Fruit fly (Drosophila melanogaster) whole organism: ENCODE data around the gene CG11911.

Experiments
- CG8478 ChIP-seq: fragments of >200 bp; optimal IDR thresholded peaks from 2 replicates; lab custom pipeline; 2018; ENCODE audit warnings: inconsistent platforms
- Dll ChIP-seq: fragments of >200 bp; optimal IDR thresholded peaks from 2 replicates; lab custom pipeline; 2017
- EcR ChIP-seq, 2 experiments: fragments of >200 bp; optimal IDR thresholded peaks; 2 replicates each; lab custom pipeline; 2017; ENCODE audit warnings: missing biosample characterization in 2 of 2, missing genetic modification characterization in 2 of 2, missing genetic modification reagents in 2 of 2
- pan ChIP-seq: fragments of >200 bp; optimal IDR thresholded peaks from 2 replicates; lab custom pipeline; 2017
- psq ChIP-seq: fragments of >200 bp; optimal IDR thresholded peaks from 2 replicates; lab custom pipeline; 2017
- usp ChIP-seq: fragments of >200 bp; optimal IDR thresholded peaks from 2 replicates; lab custom pipeline; 2017; ENCODE audit warnings: missing biosample characterization, missing genetic modification characterization, mixed read lengths

CG11911 gene

dm6 chr2L:300006-300405, 21.0 kb downstream of the CG11911 start:
- TF ChIP-seq psq (no peak), pan (lab: Kevin White, UChicago) (no peak), EcR (GFP tag; optimal IDR thresholded peaks at IDR 0.05; lab: Kevin White, UChicago) (no peak), usp (no peak), CG8478 (lab: Kevin White, UChicago) (no peak), Dll (lab: Kevin White, UChicago) (no peak)

- TF ChIP-seq usp (no peak), pan (lab: Kevin White, UChicago) (no peak), psq (no peak), CG8478 (lab: Kevin White, UChicago) (no peak), EcR (GFP tag; optimal IDR thresholded peaks at IDR 0.05; lab: Kevin White, UChicago) (no peak), Dll (lab: Kevin White, UChicago) (no peak)
Observed at dm6 chr2L:299038-299437, 22.0 kb downstream of the CG11911 start.

dm6 chr2L:298285-298644, 22.8 kb downstream of the CG11911 start:
- TF ChIP-seq psq, result no peak
- TF ChIP-seq pan (lab: Kevin White, UChicago), result no peak
- TF ChIP-seq CG8478 (lab: Kevin White, UChicago), result no peak
- no peak for TF ChIP-seq usp
- no peak for TF ChIP-seq EcR (GFP tag; optimal IDR thresholded peaks at IDR 0.05; lab: Kevin White, UChicago)
- TF ChIP-seq Dll (lab: Kevin White, UChicago), result no peak

DNA sequence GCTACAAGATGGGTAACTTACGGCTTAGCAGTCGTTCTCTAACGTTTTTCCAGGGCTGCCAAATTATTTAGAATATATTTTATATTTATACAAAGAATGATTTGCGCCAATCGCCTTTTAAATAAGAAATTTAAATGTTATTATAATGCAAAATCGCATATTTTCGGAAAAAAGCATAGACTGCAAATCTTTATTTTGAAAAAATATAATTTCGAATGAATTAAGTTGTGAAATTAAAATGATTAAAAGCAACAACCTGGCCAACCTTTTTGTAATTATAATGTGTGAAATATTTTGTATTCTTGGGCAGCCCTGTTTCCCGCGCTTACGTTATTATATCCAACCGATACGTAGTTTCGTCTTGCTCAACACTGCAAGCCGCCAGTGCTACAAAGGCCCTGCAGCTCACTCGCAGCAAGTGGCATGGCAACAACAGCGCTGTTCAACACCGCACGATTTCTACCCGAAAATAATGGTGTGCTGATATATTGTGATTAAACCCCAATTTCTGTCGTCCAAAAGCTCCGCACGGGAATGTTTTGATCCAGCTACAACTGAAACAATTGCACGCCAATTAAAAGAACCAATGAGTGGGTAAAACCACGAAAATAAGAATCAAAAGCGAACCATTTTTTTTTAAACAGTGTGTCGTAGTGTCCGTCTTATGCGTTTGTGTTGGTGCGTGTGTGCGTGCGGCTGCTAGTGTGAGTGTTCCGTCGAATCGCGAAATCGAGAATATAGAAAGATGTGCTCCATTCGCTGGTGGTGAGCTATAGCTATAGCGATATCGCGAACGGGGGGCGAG, 23.4 kb downstream of the CG11911 start, which contains the start of gene Pi3K21B:
Gene Pi3K21B (plus strand): TSS at position 401 of the 805 bp plus-strand sequence.
- TF ChIP-seq CG8478 (lab: Kevin White, UChicago), result no peak
- no peak for TF ChIP-seq EcR (GFP tag; optimal IDR thresholded peaks at IDR 0.05; lab: Kevin White, UChicago)
- TF ChIP-seq usp, result no peak
- TF ChIP-seq Dll (lab: Kevin White, UChicago), result no peak
- TF ChIP-seq pan (lab: Kevin White, UChicago), result no peak
- TF ChIP-seq psq, result no peak

- TF ChIP-seq EcR (GFP tag; optimal IDR thresholded peaks at IDR 0.05; lab: Kevin White, UChicago) (peak; percentile 73 to 94), Dll (lab: Kevin White, UChicago) (no peak), CG8478 (lab: Kevin White, UChicago) (no peak), usp (no peak)
Observed at dm6 chr2L:294452-295362, 26.3 kb downstream of the CG11911 start, which contains the start of the genes U2af38 and Stip1. Gene U2af38 (minus strand): TSS chr2L:294681. Gene Stip1 (plus strand): TSS chr2L:295122.

DNA sequence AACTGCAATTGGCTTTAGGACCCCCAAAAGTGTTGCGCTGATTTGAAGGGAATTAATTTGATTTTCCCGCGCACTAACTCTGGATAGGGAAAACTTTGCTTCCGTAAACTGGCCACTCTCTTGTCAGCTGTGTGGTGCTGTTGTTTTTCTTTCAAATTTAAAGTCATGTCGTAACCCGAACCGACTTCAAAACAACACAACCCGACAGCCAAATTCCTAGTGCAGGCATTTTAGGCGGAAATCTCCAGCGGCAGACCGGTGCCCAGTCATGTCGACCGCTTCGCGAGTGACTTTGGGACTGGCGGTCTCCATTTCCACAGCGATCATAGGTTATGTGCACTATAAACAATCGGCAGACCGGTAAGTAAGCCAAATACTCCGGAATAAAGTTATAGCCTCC, 28.7 kb downstream of the CG11911 start, which contains the start of gene CG11562:
Gene CG11562 (plus strand): TSS at position 119 of the 400 bp plus-strand sequence.
- TF ChIP-seq usp, result no peak
- TF ChIP-seq pan (lab: Kevin White, UChicago), result no peak
- no peak for TF ChIP-seq EcR (GFP tag; optimal IDR thresholded peaks at IDR 0.05; lab: Kevin White, UChicago)
- no peak for TF ChIP-seq Dll (lab: Kevin White, UChicago)
- no peak for TF ChIP-seq psq
- no peak for TF ChIP-seq CG8478 (lab: Kevin White, UChicago)

DNA sequence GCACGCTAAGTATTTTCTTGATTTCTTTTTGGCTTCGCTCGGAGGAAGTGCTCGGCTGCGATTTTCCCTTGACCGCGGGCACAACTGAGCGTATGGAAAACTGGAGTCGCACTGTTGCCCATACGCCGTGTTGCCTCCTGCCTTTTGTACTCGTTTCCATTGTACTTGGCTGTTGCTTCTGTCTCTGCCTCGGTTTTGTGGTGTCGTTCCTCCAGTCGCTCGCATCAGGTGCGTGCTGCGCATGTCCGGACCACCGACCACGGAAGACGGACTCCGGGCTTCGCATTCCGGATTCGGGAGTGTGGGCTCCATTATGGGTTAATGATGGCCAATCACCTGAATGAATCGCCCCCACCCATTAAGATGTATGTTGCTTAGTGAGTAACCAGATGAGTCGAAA, 29.4 kb downstream of the CG11911 start, which contains the start of gene CG3625:
Gene CG3625 (minus strand): TSS at position 139 of the 400 bp plus-strand sequence.
- TF ChIP-seq EcR (GFP tag; optimal IDR thresholded peaks at IDR 0.05; lab: Kevin White, UChicago) (no peak), Dll (lab: Kevin White, UChicago) (no peak), psq (no peak), CG8478 (lab: Kevin White, UChicago) (no peak), pan (lab: Kevin White, UChicago) (no peak), usp (no peak)

DNA sequence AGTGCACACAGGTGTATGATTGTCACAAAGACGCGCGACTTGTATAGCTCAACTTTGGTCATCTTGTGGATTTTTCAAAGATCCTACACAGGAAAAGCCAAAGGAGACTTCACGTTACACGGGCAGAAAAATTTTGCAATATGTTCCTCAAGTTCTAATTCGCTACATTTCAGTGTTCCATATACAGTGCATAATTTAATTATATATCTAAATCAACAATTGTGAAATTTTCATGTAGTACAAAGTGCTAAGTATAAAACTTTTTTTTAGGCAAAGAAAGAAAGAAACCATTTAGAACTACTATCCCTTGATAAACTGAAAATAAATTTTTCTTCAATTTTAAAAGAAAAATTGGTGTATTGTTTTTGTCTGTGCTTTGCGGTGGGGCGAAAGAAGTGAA, 30.1 kb downstream of the CG11911 start:
- TF ChIP-seq EcR (GFP tag; optimal IDR thresholded peaks at IDR 0.05; lab: Kevin White, UChicago) (no peak), psq (no peak), Dll (lab: Kevin White, UChicago) (no peak), CG8478 (lab: Kevin White, UChicago) (no peak), pan (lab: Kevin White, UChicago) (no peak), usp (no peak)

DNA sequence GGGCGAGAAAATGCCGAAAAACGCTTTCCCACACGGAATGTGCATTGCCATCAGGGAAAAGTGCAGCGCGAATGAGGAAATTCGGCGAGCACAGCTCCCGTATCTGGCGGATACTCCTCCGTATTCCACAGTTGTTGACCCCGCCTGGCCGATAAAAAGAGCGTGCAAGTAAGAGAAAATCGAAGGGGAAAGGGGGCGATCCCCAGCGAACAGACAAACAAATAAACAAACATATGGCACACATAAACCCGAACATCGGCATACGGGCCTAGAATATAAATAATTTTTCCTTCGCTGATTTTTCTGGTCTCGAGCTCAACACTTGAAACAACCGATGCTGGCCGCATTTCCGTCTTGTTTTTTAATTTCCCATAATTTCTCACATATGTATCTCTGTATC, 30.7 kb downstream of the CG11911 start:
- TF ChIP-seq CG8478 (lab: Kevin White, UChicago), result no peak
- TF ChIP-seq usp, result no peak
- TF ChIP-seq psq, result no peak
- TF ChIP-seq EcR (GFP tag; optimal IDR thresholded peaks at IDR 0.05; lab: Kevin White, UChicago), result no peak
- no peak for TF ChIP-seq Dll (lab: Kevin White, UChicago)
- TF ChIP-seq pan (lab: Kevin White, UChicago), result no peak

dm6 chr2L:289044-289443, 32.0 kb downstream of the CG11911 start, which contains the start of gene Amnionless:
Gene Amnionless (minus strand): TSS chr2L:289144.
- TF ChIP-seq usp, result no peak

- no peak for TF ChIP-seq CG8478 (lab: Kevin White, UChicago)
- TF ChIP-seq EcR (GFP tag; optimal IDR thresholded peaks at IDR 0.05; lab: Kevin White, UChicago), result peak in 1 of 2 experiments; percentile 4
Observed at dm6 chr2L:286421-286820, 34.6 kb downstream of the CG11911 start.

DNA sequence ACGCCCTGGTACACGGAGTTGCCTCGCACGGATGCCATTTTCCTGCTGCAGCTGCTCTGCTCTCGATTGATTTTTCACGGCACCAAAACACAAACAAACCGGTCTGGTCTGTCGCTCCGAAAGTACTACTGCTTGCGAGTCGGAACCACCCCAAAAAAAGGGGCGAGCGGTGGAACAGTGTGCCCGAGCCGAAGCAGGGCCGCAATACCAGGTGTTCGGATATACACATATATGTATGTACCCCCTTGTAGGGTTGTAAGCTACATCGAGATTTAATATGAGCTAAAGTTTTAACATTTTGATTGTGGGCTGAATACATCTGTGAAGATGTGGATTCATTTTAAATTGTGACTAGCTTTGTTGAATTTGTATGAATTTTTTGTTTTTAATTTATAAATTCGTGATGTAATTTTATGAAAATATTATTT, 35.4 kb downstream of the CG11911 start:
- no peak for TF ChIP-seq usp
- TF ChIP-seq psq, result no peak
- TF ChIP-seq CG8478 (lab: Kevin White, UChicago), result no peak
- no peak for TF ChIP-seq pan (lab: Kevin White, UChicago)
- TF ChIP-seq EcR (GFP tag; optimal IDR thresholded peaks at IDR 0.05; lab: Kevin White, UChicago), result no peak
- no peak for TF ChIP-seq Dll (lab: Kevin White, UChicago)
